Fruit fly (Drosophila melanogaster) whole organism, embryonic: ENCODE measurements around the gene aqz.
A peak's percentile ranks its signal among the peaks of the same experiment; 100 is the strongest.

ENCODE experiments used
- C15 ChIP-seq: fragments of 200-800 bp; sonication (Bioruptor generic); IDR thresholded peaks from 3 replicates; pipeline ENCODE4 v1.3.6; 2022; ENCODE audit warnings: missing biosample characterization, missing genetic modification characterization
- CG10274 ChIP-seq: fragments of 200-800 bp; sonication (Bioruptor generic); optimal IDR thresholded peaks from 3 replicates; lab custom pipeline; 2017; ENCODE audit warnings: missing biosample characterization, mild to moderate bottlenecking, missing genetic modification characterization
- CG10431 ChIP-seq: fragments of 200-800 bp; sonication (Bioruptor generic); optimal IDR thresholded peaks from 3 replicates; lab custom pipeline; 2018; ENCODE audit warnings: missing biosample characterization, mild to moderate bottlenecking, missing genetic modification characterization
- CG14014 ChIP-seq: fragments of 200-800 bp; sonication (Bioruptor generic); IDR thresholded peaks from 2 replicates; pipeline ENCODE4 v1.3.6; 2022; ENCODE audit warnings: missing biosample characterization, missing genetic modification characterization
- CG14441 ChIP-seq: fragments of 200-800 bp; sonication (Bioruptor generic); IDR thresholded peaks from 2 replicates; pipeline ENCODE4 v1.3.6; 2022; ENCODE audit warnings: missing biosample characterization, missing genetic modification characterization
- CG15011 ChIP-seq: fragments of 200-800 bp; sonication (Bioruptor generic); optimal IDR thresholded peaks from 3 replicates; lab custom pipeline; 2018; ENCODE audit warnings: missing biosample characterization, mild to moderate bottlenecking, missing genetic modification characterization
- CG1602 ChIP-seq: fragments of 200-800 bp; sonication (Bioruptor generic); optimal IDR thresholded peaks from 3 replicates; lab custom pipeline; 2016; ENCODE audit warnings: missing biosample characterization, missing genetic modification characterization
- CG1603 ChIP-seq: fragments of 200-800 bp; sonication (Bioruptor generic); optimal IDR thresholded peaks from 2 replicates; lab custom pipeline; 2019; ENCODE audit warnings: missing biosample characterization, mild to moderate bottlenecking, missing genetic modification characterization, moderate library complexity
- CG1647 ChIP-seq: fragments of 200-800 bp; sonication (Bioruptor generic); optimal IDR thresholded peaks from 3 replicates; lab custom pipeline; 2016; ENCODE audit warnings: missing biosample characterization, missing genetic modification characterization
- CG17359 ChIP-seq: fragments of 200-800 bp; sonication (Bioruptor generic); optimal IDR thresholded peaks from 3 replicates; lab custom pipeline; 2018; ENCODE audit warnings: missing biosample characterization, mild to moderate bottlenecking, missing genetic modification characterization, moderate library complexity
- CG17912 ChIP-seq: fragments of 200-800 bp; sonication (Bioruptor generic); optimal IDR thresholded peaks from 2 replicates; lab custom pipeline; 2018; ENCODE audit warnings: missing biosample characterization, mild to moderate bottlenecking, missing genetic modification characterization
- CG2120 ChIP-seq: fragments of 200-800 bp; sonication (Bioruptor generic); optimal IDR thresholded peaks from 3 replicates; lab custom pipeline; 2016; ENCODE audit warnings: missing biosample characterization, missing genetic modification characterization
- CG2129 ChIP-seq: fragments of 200-800 bp; sonication (Bioruptor generic); IDR thresholded peaks from 2 replicates; pipeline ENCODE4 v1.3.6; 2022; ENCODE audit warnings: missing biosample characterization, missing genetic modification characterization; ENCODE audit not compliant: partially characterized antibody
- CG2712 ChIP-seq: fragments of 200-800 bp; optimal IDR thresholded peaks from 3 replicates; lab custom pipeline; 2019; ENCODE audit warnings: missing biosample characterization, mild to moderate bottlenecking, missing genetic modification characterization, moderate library complexity
- CG32532 ChIP-seq: fragments of 200-800 bp; sonication (Bioruptor generic); IDR thresholded peaks from 2 replicates; pipeline ENCODE4 v1.3.6; 2022; ENCODE audit warnings: missing biosample characterization, missing genetic modification characterization
- CG42726 ChIP-seq: fragments of 200-800 bp; sonication (Bioruptor generic); IDR thresholded peaks from 2 replicates; pipeline ENCODE4 v1.3.6; 2022; ENCODE audit warnings: missing biosample characterization, missing genetic modification characterization; ENCODE audit not compliant: partially characterized antibody
- CG4854 ChIP-seq: fragments of 200-800 bp; sonication (Bioruptor generic); optimal IDR thresholded peaks from 2 replicates; lab custom pipeline; 2016; ENCODE audit warnings: missing biosample characterization, missing genetic modification characterization, inconsistent platforms
- CG6254 ChIP-seq: fragments of 200-800 bp; sonication (Bioruptor generic); optimal IDR thresholded peaks from 3 replicates; lab custom pipeline; 2017; ENCODE audit warnings: mild to moderate bottlenecking, missing biosample characterization, missing genetic modification reagents, missing genetic modification characterization
- CG6272 ChIP-seq: fragments of 200-800 bp; sonication (Bioruptor generic); IDR thresholded peaks from 2 replicates; pipeline ENCODE4 v1.3.6; 2022; ENCODE audit warnings: missing biosample characterization, missing genetic modification characterization
- CrebB ChIP-seq: fragments of 200-800 bp; sonication (Bioruptor generic); optimal IDR thresholded peaks from 3 replicates; lab custom pipeline; 2018; ENCODE audit warnings: missing biosample characterization, mild to moderate bottlenecking, missing genetic modification characterization
- D19B ChIP-seq: fragments of 200-800 bp; sonication (Bioruptor generic); optimal IDR thresholded peaks from 2 replicates; lab custom pipeline; 2017; ENCODE audit warnings: missing biosample characterization, mild to moderate bottlenecking, missing genetic modification characterization
- Doc3 ChIP-seq: fragments of 200-800 bp; sonication (Bioruptor generic); IDR thresholded peaks from 3 replicates; pipeline ENCODE4 v1.3.6; 2022; ENCODE audit warnings: missing biosample characterization, missing genetic modification characterization; ENCODE audit not compliant: partially characterized antibody
- Dref ChIP-seq: fragments of 200-800 bp; sonication (Bioruptor generic); IDR thresholded peaks from 2 replicates; pipeline ENCODE4 v1.3.6; 2022; ENCODE audit warnings: missing biosample characterization, missing genetic modification characterization
- Ets97D ChIP-seq: fragments of 200-800 bp; sonication (Bioruptor generic); optimal IDR thresholded peaks from 3 replicates; lab custom pipeline; 2016; ENCODE audit warnings: missing biosample characterization, missing genetic modification characterization
- GATAe ChIP-seq: fragments of 200-800 bp; sonication (Bioruptor generic); conservative IDR thresholded peaks from 2 replicates; pipeline ENCODE4 v1.3.6; 2022; ENCODE audit warnings: missing biosample characterization, missing genetic modification characterization
- Hey ChIP-seq: fragments of 200-800 bp; sonication (Bioruptor generic); optimal IDR thresholded peaks from 3 replicates; lab custom pipeline; 2018; ENCODE audit warnings: missing biosample characterization, mild to moderate bottlenecking, missing genetic modification characterization
- Hsf ChIP-seq: fragments of 200-800 bp; sonication (Bioruptor generic); optimal IDR thresholded peaks from 3 replicates; lab custom pipeline; 2016; ENCODE audit warnings: missing biosample characterization, missing genetic modification characterization
- Lhr ChIP-seq: fragments of 200-800 bp; sonication (Bioruptor generic); optimal IDR thresholded peaks from 3 replicates; lab custom pipeline; 2017; ENCODE audit warnings: mild to moderate bottlenecking, missing biosample characterization, missing genetic modification reagents, missing genetic modification characterization
- Mad ChIP-seq: fragments of 200-800 bp; sonication (Bioruptor generic); optimal IDR thresholded peaks from 2 replicates; lab custom pipeline; 2016; ENCODE audit warnings: missing biosample characterization, missing genetic modification characterization
- Nf-YA ChIP-seq: fragments of 200-800 bp; sonication (Bioruptor generic); IDR thresholded peaks from 2 replicates; pipeline ENCODE4 v1.3.6; 2022; ENCODE audit warnings: missing biosample characterization, missing genetic modification characterization
- Usf ChIP-seq: fragments of 200-800 bp; sonication (Bioruptor generic); optimal IDR thresholded peaks from 2 replicates; lab custom pipeline; 2017; ENCODE audit warnings: missing genotype, missing biosample characterization, missing genetic modification characterization
- al ChIP-seq: fragments of 200-800 bp; sonication (Bioruptor generic); IDR thresholded peaks from 2 replicates; pipeline ENCODE4 v1.3.6; 2022; ENCODE audit warnings: missing biosample characterization, missing genetic modification characterization
- az2 ChIP-seq: fragments of 200-800 bp; sonication (Bioruptor generic); optimal IDR thresholded peaks from 3 replicates; lab custom pipeline; 2016; ENCODE audit warnings: missing biosample characterization, missing genetic modification characterization
- bbx ChIP-seq: fragments of 200-800 bp; sonication (Bioruptor generic); IDR thresholded peaks from 2 replicates; pipeline ENCODE4 v1.3.6; 2022; ENCODE audit warnings: missing biosample characterization, missing genetic modification characterization; ENCODE audit not compliant: partially characterized antibody
- bsh ChIP-seq, 2 experiments: fragments of 200-800 bp; sonication (Bioruptor generic); optimal IDR thresholded peaks; 2 replicates each; lab custom pipeline; 2017 to 2018; ENCODE audit warnings: mild to moderate bottlenecking in 2 of 2, missing biosample characterization in 2 of 2, missing genetic modification characterization in 2 of 2, moderate library complexity in 1 of 2
- btn ChIP-seq: fragments of 200-800 bp; sonication (Bioruptor generic); optimal IDR thresholded peaks from 2 replicates; lab custom pipeline; 2016; ENCODE audit warnings: missing biosample characterization, missing genetic modification characterization
- chm ChIP-seq: fragments of 200-800 bp; sonication (Bioruptor generic); IDR thresholded peaks from 2 replicates; pipeline ENCODE4 v1.3.6; 2022; ENCODE audit warnings: missing biosample characterization, missing genetic modification characterization
- chn ChIP-seq: fragments of 200-800 bp; sonication (Bioruptor generic); optimal IDR thresholded peaks from 2 replicates; lab custom pipeline; 2016; ENCODE audit warnings: missing biosample characterization, missing genetic modification characterization
- ems ChIP-seq: fragments of 200-800 bp; sonication (Bioruptor generic); optimal IDR thresholded peaks from 3 replicates; lab custom pipeline; 2016; ENCODE audit warnings: missing biosample characterization, missing genetic modification characterization
- ewg ChIP-seq: fragments of 200-800 bp; sonication (Bioruptor generic); optimal IDR thresholded peaks from 3 replicates; lab custom pipeline; 2017; ENCODE audit warnings: mild to moderate bottlenecking, missing biosample characterization, missing genetic modification reagents, missing genetic modification characterization
- fd96Cb ChIP-seq: fragments of 200-800 bp; sonication (Bioruptor generic); optimal IDR thresholded peaks from 2 replicates; lab custom pipeline; 2018; ENCODE audit warnings: missing biosample characterization, mild to moderate bottlenecking, missing genetic modification characterization, moderate library complexity
- hkb ChIP-seq, 2 experiments: fragments of 200-800 bp in 1 of 2; fragments of >200 bp in 1 of 2; sonication (Bioruptor generic) in 1 of 2; IDR thresholded peaks in 1 of 2; optimal IDR thresholded peaks in 1 of 2; 2 replicates each; pipeline versions ENCODE4 v1.3.6 to Lab custom; 2017 to 2022; ENCODE audit warnings: missing biosample characterization in 1 of 2, missing genetic modification characterization in 1 of 2
- jigr1 ChIP-seq: fragments of 200-800 bp; sonication (Bioruptor generic); IDR thresholded peaks from 3 replicates; pipeline ENCODE4 v1.3.6; 2022; ENCODE audit warnings: missing biosample characterization, missing genetic modification characterization
- knrl ChIP-seq: fragments of 200-800 bp; sonication (Bioruptor generic); IDR thresholded peaks from 3 replicates; pipeline ENCODE4 v1.3.6; 2022; ENCODE audit warnings: missing biosample characterization, missing genetic modification characterization; ENCODE audit not compliant: partially characterized antibody
- mld ChIP-seq: fragments of 200-800 bp; sonication (Bioruptor generic); IDR thresholded peaks from 3 replicates; pipeline ENCODE4 v1.3.6; 2022; ENCODE audit warnings: missing biosample characterization, missing genetic modification characterization; ENCODE audit not compliant: partially characterized antibody
- p53 ChIP-seq: fragments of 200-800 bp; sonication (Bioruptor generic); optimal IDR thresholded peaks from 2 replicates; lab custom pipeline; 2016; ENCODE audit warnings: missing biosample characterization, missing genetic modification characterization
- slbo ChIP-seq: fragments of 200-800 bp; sonication (Bioruptor generic); IDR thresholded peaks from 2 replicates; pipeline ENCODE4 v1.3.6; 2022; ENCODE audit warnings: missing biosample characterization, missing genetic modification characterization
- wek ChIP-seq: fragments of 200-800 bp; sonication (Bioruptor generic); optimal IDR thresholded peaks from 3 replicates; lab custom pipeline; 2018; ENCODE audit warnings: missing biosample characterization, mild to moderate bottlenecking, missing genetic modification characterization, moderate library complexity
- zfh1 ChIP-seq: fragments of 200-800 bp; sonication (Bioruptor generic); IDR thresholded peaks from 3 replicates; pipeline ENCODE4 v1.3.6; 2022; ENCODE audit warnings: missing biosample characterization, missing genetic modification characterization

Gene aqz

DNA sequence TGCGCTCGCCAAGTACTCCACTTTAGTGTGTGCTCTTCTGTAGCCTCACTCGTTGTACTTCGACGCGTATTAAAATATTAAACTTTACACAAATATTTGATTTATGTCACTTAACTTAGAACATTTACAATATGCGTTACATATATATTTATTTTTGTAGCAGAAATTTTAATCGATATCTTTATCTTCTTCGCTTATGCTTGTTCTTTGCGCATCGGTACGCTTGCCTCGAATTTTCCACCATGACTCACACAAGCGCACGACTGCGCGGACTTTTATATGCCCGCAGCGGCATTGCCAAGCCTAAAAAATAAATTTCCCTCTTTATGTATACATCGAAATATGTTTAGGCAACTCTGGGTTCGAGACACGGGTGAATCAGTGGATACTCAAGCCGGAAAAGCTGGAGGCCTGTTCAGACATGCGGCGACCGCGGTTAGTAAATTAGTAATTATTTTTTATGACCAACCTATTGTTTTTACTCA lies at the start of gene aqz (continued):
- TF ChIP-seq knrl (GFP tag; lab: Robert Waterston, UW) (peak; percentile 63), mld (GFP tag; lab: Robert Waterston, UW) (peak; percentile 69; the same call in 1 of the 3 replicates), al (GFP tag; lab: Robert Waterston, UW) (0 out of 2 replicates have a peak, but pooled peaks have one; percentile 25), Hey (tag; lab: Kevin White, UChicago) (no peak), CG1602 (GFP tag; lab: Kevin White, UChicago) (no peak), CrebB (tag; lab: Kevin White, UChicago) (peak; percentile 77), btn (no peak), CG1647 (no peak), zfh1 (peak; percentile 72; the same call in 2 of the 3 replicates), C15 (0 out of 3 replicates have a peak, but pooled peaks have one; percentile 34), p53 (GFP tag; lab: Kevin White, UChicago) (peak; percentile 41), CG1603 (peak; percentile 94), Ets97D (GFP tag; lab: Kevin White, UChicago) (peak; percentile 97), fd96Cb (tag; lab: Kevin White, UChicago) (no peak), CG14014 (peak; percentile 60; the same call in 1 of the 2 replicates), CG32532 (GFP tag; lab: Robert Waterston, UW) (peak; percentile 70), CG17359 (peak; percentile 57), Mad (GFP tag; lab: Kevin White, UChicago) (peak; percentile 68), slbo (GFP tag; lab: Robert Waterston, UW) (peak; percentile 74), D19B (peak; percentile 8), Nf-YA (GFP tag; lab: Robert Waterston, UW) (peak; percentile 24; the same call in 1 of the 2 replicates), CG4854 (peak; percentile 54), CG2712 (tag; lab: Kevin White, UChicago) (peak; percentile 67), wek (GFP tag; lab: Kevin White, UChicago) (peak; percentile 60), CG6272 (peak; percentile 39; the same call in 1 of the 2 replicates), CG2129 (GFP tag; lab: Robert Waterston, UW) (no peak), ems (GFP tag; lab: Kevin White, UChicago) (peak; percentile 74), bsh (GFP tag; optimal IDR thresholded peaks at IDR 0.05; lab: Kevin White, UChicago) (peak; percentile 6 to 43), CG15011 (GFP tag; lab: Kevin White, UChicago) (peak; percentile 31), ewg (GFP tag; lab: Kevin White, UChicago) (peak; percentile 98), CG10274 (GFP tag; lab: Kevin White, UChicago) (no peak), CG14441 (GFP tag; lab: Robert Waterston, UW) (peak; percentile 33; the same call in 1 of the 2 replicates), chm (GFP tag; lab: Robert Waterston, UW) (peak; percentile 95), CG10431 (GFP tag; lab: Kevin White, UChicago) (peak; percentile 42), bbx (GFP tag; lab: Robert Waterston, UW) (peak; percentile 66), CG42726 (peak; percentile 80), Lhr (GFP tag; lab: Kevin White, UChicago) (peak; percentile 89), CG6254 (GFP tag; lab: Kevin White, UChicago) (peak; percentile 8), hkb (optimal IDR thresholded peaks at IDR 0.05; lab: Kevin White, UChicago) (peak; percentile 27), hkb (GFP tag; IDR thresholded peaks at IDR 0.05; lab: Robert Waterston, UW) (peak; percentile 63), chn (peak; percentile 76), Hsf (GFP tag; lab: Kevin White, UChicago) (peak; percentile 45), jigr1 (GFP tag; lab: Robert Waterston, UW) (no peak; the same call in 2 of the 3 replicates), CG17912 (GFP tag; lab: Kevin White, UChicago) (peak; percentile 51), az2 (GFP tag; lab: Kevin White, UChicago) (peak; percentile 35), GATAe (GFP tag; lab: Robert Waterston, UW) (no peak), Dref (GFP tag; lab: Robert Waterston, UW) (peak; percentile 74), CG2120 (GFP tag; lab: Kevin White, UChicago) (peak; percentile 77), Usf (GFP tag; lab: Kevin White, UChicago) (no peak), Doc3 (no peak)
